Worm (Caenorhabditis elegans): ENCODE results near the gene vpat-1.

ce11 chrX:1085000-1085399 lies 39.0 kb upstream of the vpat-1 start:
- TF ChIP-seq D1046.2 (GFP tag; IDR thresholded peaks at IDR 0.05) (no peak), lir-3 (tag; optimal IDR thresholded peaks at IDR 0.05) (no peak), nhr-111 (GFP tag; optimal IDR thresholded peaks at IDR 0.05) (no peak), fkh-10 (GFP tag; optimal IDR thresholded peaks at IDR 0.05) (no peak), lin-39 (tag; optimal IDR thresholded peaks at IDR 0.05) (no peak), rbr-2 (tag; optimal IDR thresholded peaks at IDR 0.05) (no peak), egl-27 (tag; optimal IDR thresholded peaks at IDR 0.05) (no peak), aha-1 (tag) (peak; percentile 6), nhr-28 (tag; optimal IDR thresholded peaks at IDR 0.05) (no peak)

Data from whole organism, L4 larva.